Worm (Caenorhabditis elegans) whole organism, early embryonic: ENCODE measurements around the gene unc-119.

Source experiments
- F13C5.2 ChIP-seq: sonication (generic microtip); optimal IDR thresholded peaks from 2 replicates; lab custom pipeline; 2017; ENCODE audit warnings: mild to moderate bottlenecking, missing genetic modification characterization, inconsistent platforms, missing compliant biosample characterization
- aly-1 ChIP-seq: sonication (generic microtip); optimal IDR thresholded peaks from 2 replicates; lab custom pipeline; 2016; ENCODE audit warnings: missing genetic modification characterization, missing compliant biosample characterization
- ama-1 ChIP-seq: fragments of 150-350 bp; optimal IDR thresholded peaks from 2 replicates; lab custom pipeline; 2014
- ceh-13 ChIP-seq: fragments of 200-800 bp; sonication (Bioruptor generic); optimal IDR thresholded peaks from 2 replicates; lab custom pipeline; 2018; ENCODE audit warnings: mild to moderate bottlenecking, missing genetic modification characterization, missing compliant biosample characterization
- ceh-36 ChIP-seq: sonication (generic microtip); optimal IDR thresholded peaks from 2 replicates; lab custom pipeline; 2016; ENCODE audit warnings: missing genetic modification characterization, inconsistent platforms, missing compliant biosample characterization
- ets-7 ChIP-seq: sonication (generic microtip); optimal IDR thresholded peaks from 2 replicates; lab custom pipeline; 2016; ENCODE audit warnings: missing genotype, missing genetic modification characterization, missing compliant biosample characterization
- hnd-1 ChIP-seq: sonication (generic microtip); optimal IDR thresholded peaks from 2 replicates; lab custom pipeline; 2016; ENCODE audit warnings: missing genetic modification characterization, missing compliant biosample characterization
- pes-1 ChIP-seq: fragments of 200-800 bp; sonication (Bioruptor generic); IDR thresholded peaks from 2 replicates; pipeline ENCODE4 v1.3.6; 2022; ENCODE audit warnings: missing genetic modification reagents, missing genetic modification characterization, missing compliant biosample characterization
- sea-1 ChIP-seq: fragments of 200-800 bp; sonication (Bioruptor generic); conservative IDR thresholded peaks from 2 replicates; pipeline ENCODE4 v1.3.6; 2022; ENCODE audit warnings: missing genetic modification characterization, missing compliant biosample characterization
- tbx-11 ChIP-seq: fragments of 200-800 bp; sonication (Bioruptor generic); IDR thresholded peaks from 2 replicates; pipeline ENCODE4 v1.3.6; 2022; ENCODE audit warnings: missing genetic modification characterization, missing compliant biosample characterization
- tra-4 ChIP-seq: sonication (generic microtip); optimal IDR thresholded peaks from 2 replicates; lab custom pipeline; 2017; ENCODE audit warnings: missing genetic modification characterization, missing compliant biosample characterization

DNA sequence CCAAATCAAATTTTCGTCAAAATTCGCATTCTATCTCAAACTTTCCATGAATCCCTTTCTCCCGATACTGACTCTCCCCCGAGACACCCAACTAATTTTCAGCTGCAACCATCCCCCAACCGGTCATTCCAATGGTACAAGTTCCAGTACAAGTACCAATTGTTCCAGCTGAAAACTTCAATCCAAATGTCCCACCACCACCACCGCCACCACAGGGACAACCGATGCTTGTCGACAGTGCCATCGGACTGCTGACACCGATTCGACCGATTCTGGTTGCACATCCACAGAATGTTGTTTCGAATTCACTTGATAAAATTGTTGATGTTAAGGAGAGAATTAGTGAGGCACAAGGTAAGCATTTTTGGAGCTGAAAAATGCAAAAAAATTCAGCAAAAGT is 43.1 kb downstream of the unc-119 start:
- TF ChIP-seq ama-1 (lab: Kevin White, UChicago) (no peak), F13C5.2 (tag; lab: Kevin White, UChicago) (no peak), pes-1 (no peak), ets-7 (tag; lab: Kevin White, UChicago) (no peak), hnd-1 (tag; lab: Kevin White, UChicago) (no peak), tra-4 (tag; lab: Kevin White, UChicago) (no peak), aly-1 (tag; lab: Kevin White, UChicago) (no peak), tbx-11 (GFP tag; lab: Robert Waterston, UW) (no peak), ceh-36 (tag; lab: Kevin White, UChicago) (no peak), ceh-13 (GFP tag; lab: Kevin White, UChicago) (no peak), sea-1 (GFP tag; lab: Robert Waterston, UW) (no peak)
